Fruit fly (Drosophila melanogaster) whole organism, prepupa: ENCODE data around the gene CG6791.

Experiments used
- Blimp-1 ChIP-seq: fragments of 200-800 bp; sonication (Bioruptor generic); optimal IDR thresholded peaks from 3 replicates; lab custom pipeline; 2017; ENCODE audit warnings: missing biosample characterization, missing genetic modification characterization, mild to moderate bottlenecking, moderate library complexity, missing genetic modification reagents
- CG10669 ChIP-seq: fragments of 200-800 bp; sonication (Bioruptor generic); optimal IDR thresholded peaks from 3 replicates; lab custom pipeline; 2018; ENCODE audit warnings: missing biosample characterization, mild to moderate bottlenecking, missing genetic modification characterization, moderate library complexity
- CG11294 ChIP-seq: fragments of 200-800 bp; sonication (Bioruptor generic); IDR thresholded peaks from 2 replicates; pipeline ENCODE4 v1.3.6; 2022; ENCODE audit warnings: missing biosample characterization, missing genetic modification characterization
- CG11902 ChIP-seq: fragments of 200-800 bp; sonication (Bioruptor generic); optimal IDR thresholded peaks from 3 replicates; lab custom pipeline; 2016; ENCODE audit warnings: missing biosample characterization, missing genetic modification characterization
- CG15336 ChIP-seq: fragments of 200-800 bp; sonication (Bioruptor generic); IDR thresholded peaks from 2 replicates; pipeline ENCODE4 v1.3.6; 2022; ENCODE audit warnings: missing biosample characterization, missing genetic modification characterization
- CG1621 ChIP-seq: fragments of 200-800 bp; sonication (Bioruptor generic); optimal IDR thresholded peaks from 3 replicates; lab custom pipeline; 2018; ENCODE audit warnings: missing biosample characterization, mild to moderate bottlenecking, missing genetic modification characterization
- CG16779 ChIP-seq: fragments of 200-800 bp; sonication (Bioruptor generic); optimal IDR thresholded peaks from 3 replicates; lab custom pipeline; 2017; ENCODE audit warnings: missing biosample characterization, mild to moderate bottlenecking, missing genetic modification characterization
- CG3032 ChIP-seq: fragments of 200-800 bp; optimal IDR thresholded peaks from 2 replicates; lab custom pipeline; 2019; ENCODE audit warnings: missing biosample characterization, mild to moderate bottlenecking, missing genetic modification characterization, moderate library complexity
- CG31627 ChIP-seq: fragments of 200-800 bp; sonication (Bioruptor generic); optimal IDR thresholded peaks from 3 replicates; lab custom pipeline; 2016; ENCODE audit warnings: missing biosample characterization, missing genetic modification characterization
- CG34406 ChIP-seq: fragments of 200-800 bp; sonication (Bioruptor generic); optimal IDR thresholded peaks from 3 replicates; lab custom pipeline; 2016; ENCODE audit warnings: missing biosample characterization, missing genetic modification characterization
- CG3919 ChIP-seq: fragments of 200-800 bp; sonication (Bioruptor generic); optimal IDR thresholded peaks from 3 replicates; lab custom pipeline; 2016; ENCODE audit warnings: missing biosample characterization, missing genetic modification characterization
- CG4318 ChIP-seq: fragments of 200-800 bp; sonication (Bioruptor generic); optimal IDR thresholded peaks from 3 replicates; lab custom pipeline; 2017; ENCODE audit warnings: missing biosample characterization, mild to moderate bottlenecking, missing genetic modification characterization
- CG6163 ChIP-seq: fragments of 200-800 bp; sonication (Bioruptor generic); IDR thresholded peaks from 3 replicates; pipeline ENCODE4 v1.3.6; 2022; ENCODE audit warnings: missing biosample characterization, missing genetic modification characterization
- CG6276 ChIP-seq: fragments of 200-800 bp; sonication (Bioruptor generic); optimal IDR thresholded peaks from 2 replicates; lab custom pipeline; 2017; ENCODE audit warnings: missing biosample characterization, mild to moderate bottlenecking, missing genetic modification characterization
- CG6808 ChIP-seq: fragments of 200-800 bp; sonication (Bioruptor generic); optimal IDR thresholded peaks from 3 replicates; lab custom pipeline; 2017; ENCODE audit warnings: missing biosample characterization, missing genetic modification characterization, mild to moderate bottlenecking, moderate library complexity, missing genetic modification reagents
- CG6854 ChIP-seq: fragments of 200-800 bp; sonication (Bioruptor generic); optimal IDR thresholded peaks from 2 replicates; lab custom pipeline; 2017; ENCODE audit warnings: missing biosample characterization, mild to moderate bottlenecking, missing genetic modification characterization
- CG8632 ChIP-seq: fragments of 200-800 bp; sonication (Bioruptor generic); optimal IDR thresholded peaks from 3 replicates; lab custom pipeline; 2016; ENCODE audit warnings: missing biosample characterization, missing genetic modification characterization
- CG9139 ChIP-seq: fragments of 200-800 bp; sonication (Bioruptor generic); optimal IDR thresholded peaks from 3 replicates; lab custom pipeline; 2017; ENCODE audit warnings: missing biosample characterization, mild to moderate bottlenecking, missing genetic modification characterization
- Eip75B ChIP-seq: fragments of 200-800 bp; sonication (Bioruptor generic); optimal IDR thresholded peaks from 3 replicates; lab custom pipeline; 2016; ENCODE audit warnings: missing biosample characterization, missing genetic modification characterization
- Eip78C ChIP-seq: fragments of 200-800 bp; sonication (Bioruptor generic); peaks from one replicate; lab custom pipeline; 2016; ENCODE audit warnings: missing biosample characterization, missing genetic modification characterization
- Eip93F ChIP-seq: fragments of 200-800 bp; sonication (Bioruptor generic); optimal IDR thresholded peaks from 2 replicates; lab custom pipeline; 2016; ENCODE audit warnings: missing biosample characterization, mild to moderate bottlenecking, missing genetic modification characterization
- Ets21C ChIP-seq: fragments of 200-800 bp; sonication (Bioruptor generic); optimal IDR thresholded peaks from 3 replicates; lab custom pipeline; 2016; ENCODE audit warnings: missing biosample characterization, missing genetic modification characterization
- Ets96B ChIP-seq: fragments of 200-800 bp; optimal IDR thresholded peaks from 2 replicates; lab custom pipeline; 2019; ENCODE audit warnings: missing biosample characterization, mild to moderate bottlenecking, missing genetic modification characterization, moderate library complexity
- Hr38 ChIP-seq: sonication (Bioruptor generic); optimal IDR thresholded peaks from 2 replicates; lab custom pipeline; 2016; ENCODE audit warnings: missing biosample characterization, missing genetic modification characterization
- Hr39 ChIP-seq: fragments of 200-800 bp; sonication (Bioruptor generic); optimal IDR thresholded peaks from 2 replicates; lab custom pipeline; 2016; ENCODE audit warnings: missing biosample characterization, missing genetic modification characterization
- Hr4 ChIP-seq: fragments of 200-800 bp; sonication (Bioruptor generic); optimal IDR thresholded peaks from 3 replicates; lab custom pipeline; 2016; ENCODE audit warnings: missing biosample characterization, missing genetic modification characterization
- Lpt ChIP-seq: fragments of 200-800 bp; sonication (Bioruptor generic); optimal IDR thresholded peaks from 3 replicates; lab custom pipeline; 2016; ENCODE audit warnings: missing biosample characterization, missing genetic modification characterization
- Met ChIP-seq: fragments of 200-800 bp; sonication (Bioruptor generic); optimal IDR thresholded peaks from 3 replicates; lab custom pipeline; 2016; ENCODE audit warnings: missing biosample characterization, missing genetic modification characterization
- OdsH ChIP-seq: fragments of 200-800 bp; sonication (Bioruptor generic); optimal IDR thresholded peaks from 3 replicates; lab custom pipeline; 2016; ENCODE audit warnings: missing biosample characterization, missing genetic modification characterization
- Smox ChIP-seq: fragments of 200-800 bp; sonication (Bioruptor generic); optimal IDR thresholded peaks from 3 replicates; lab custom pipeline; 2016; ENCODE audit warnings: missing biosample characterization, missing genetic modification characterization
- Sox14 ChIP-seq: fragments of 200-800 bp; sonication (Bioruptor generic); optimal IDR thresholded peaks from 3 replicates; lab custom pipeline; 2016; ENCODE audit warnings: missing biosample characterization, missing genetic modification characterization
- achi ChIP-seq: fragments of 200-800 bp; sonication (Bioruptor generic); optimal IDR thresholded peaks from 3 replicates; lab custom pipeline; 2016; ENCODE audit warnings: missing biosample characterization, missing genetic modification characterization
- acj6 ChIP-seq: fragments of 200-800 bp; sonication (Bioruptor generic); optimal IDR thresholded peaks from 3 replicates; lab custom pipeline; 2016; ENCODE audit warnings: missing biosample characterization, missing genetic modification characterization
- cyc ChIP-seq: fragments of 200-800 bp; sonication (Bioruptor generic); optimal IDR thresholded peaks from 3 replicates; lab custom pipeline; 2016; ENCODE audit warnings: missing biosample characterization, missing genetic modification characterization
- dac ChIP-seq: fragments of 200-800 bp; sonication (Bioruptor generic); optimal IDR thresholded peaks from 2 replicates; lab custom pipeline; 2017; ENCODE audit warnings: missing biosample characterization, mild to moderate bottlenecking, missing genetic modification characterization
- esn ChIP-seq: fragments of 200-800 bp; sonication (Bioruptor generic); optimal IDR thresholded peaks from 2 replicates; lab custom pipeline; 2016; ENCODE audit warnings: missing biosample characterization, mild to moderate bottlenecking, missing genetic modification characterization, moderate library complexity
- fkh ChIP-seq: fragments of 200-800 bp; sonication (Bioruptor generic); optimal IDR thresholded peaks from 3 replicates; lab custom pipeline; 2017; ENCODE audit warnings: missing biosample characterization, mild to moderate bottlenecking, missing genetic modification characterization, moderate library complexity
- lz ChIP-seq: fragments of 200-800 bp; sonication (Bioruptor generic); optimal IDR thresholded peaks from 3 replicates; lab custom pipeline; 2016; ENCODE audit warnings: missing biosample characterization, missing genetic modification characterization
- net ChIP-seq: fragments of 200-800 bp; sonication (Bioruptor generic); optimal IDR thresholded peaks from 3 replicates; lab custom pipeline; 2016; ENCODE audit warnings: missing biosample characterization, missing genetic modification characterization
- pdm3 ChIP-seq: fragments of 200-800 bp; sonication (Bioruptor generic); optimal IDR thresholded peaks from 3 replicates; lab custom pipeline; 2016; ENCODE audit warnings: missing biosample characterization, missing genetic modification characterization
- spab ChIP-seq: fragments of 200-800 bp; sonication (Bioruptor generic); optimal IDR thresholded peaks from 2 replicates; lab custom pipeline; 2017; ENCODE audit warnings: missing biosample characterization, mild to moderate bottlenecking, missing genetic modification characterization, missing genetic modification reagents
- ss ChIP-seq, 2 experiments: fragments of 200-800 bp; sonication (Bioruptor generic); optimal IDR thresholded peaks; 2 replicates in 1 of 2; 3 replicates in 1 of 2; lab custom pipeline; 2017 to 2018; ENCODE audit warnings: mild to moderate bottlenecking in 2 of 2, missing biosample characterization in 2 of 2, missing genetic modification characterization in 2 of 2, moderate library complexity in 1 of 2
- svp ChIP-seq: fragments of 200-800 bp; sonication (Bioruptor generic); peaks from one replicate; lab custom pipeline; 2016; ENCODE audit warnings: missing biosample characterization, missing genetic modification characterization
- topi ChIP-seq: fragments of 200-800 bp; sonication (Bioruptor generic); optimal IDR thresholded peaks from 3 replicates; lab custom pipeline; 2016; ENCODE audit warnings: missing biosample characterization, missing genetic modification characterization

Gene CG6791

DNA sequence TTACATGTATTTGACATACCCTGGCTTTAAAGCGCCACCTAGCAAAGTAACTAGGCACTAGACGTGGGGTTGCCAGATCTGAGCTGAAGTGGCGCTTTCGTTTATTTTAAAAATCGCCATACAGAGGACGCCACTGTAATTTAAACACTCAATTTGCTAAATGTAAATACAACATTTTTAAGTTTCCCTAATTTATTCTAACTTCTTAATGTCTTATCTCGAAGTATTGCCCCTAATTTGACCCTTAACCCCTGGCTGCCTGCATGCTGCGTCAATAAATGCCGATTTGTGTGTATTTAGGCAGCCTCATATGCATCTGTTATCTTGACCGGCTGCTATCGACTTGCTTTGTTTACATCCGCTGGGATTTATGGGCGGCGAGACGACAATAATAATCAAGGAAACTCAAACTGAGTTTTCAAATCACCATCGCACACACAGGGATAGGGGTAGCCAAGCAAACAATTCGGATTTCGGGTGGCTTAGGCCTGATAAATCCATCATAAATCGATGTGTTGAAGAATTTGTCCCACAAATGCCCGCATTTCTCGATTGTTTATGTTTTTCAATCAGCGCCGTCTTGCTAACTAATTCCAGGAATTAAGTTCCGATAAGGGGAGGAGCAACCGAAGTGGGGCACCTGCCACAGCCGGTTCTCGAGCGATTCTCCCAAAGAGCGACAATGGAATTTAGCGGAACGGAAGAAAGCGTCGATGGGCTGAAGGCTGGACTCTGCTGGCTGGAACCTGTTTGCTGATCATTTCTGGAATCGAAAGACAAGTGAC, 23.5 kb upstream of the CG6791 start:
- TF ChIP-seq pdm3 (peak; percentile 49), CG6276 (no peak), fkh (GFP tag; lab: Kevin White, UChicago) (peak; percentile 77), Lpt (GFP tag; lab: Kevin White, UChicago) (no peak), Hr39 (GFP tag; lab: Kevin White, UChicago) (peak; percentile 69), CG6854 (GFP tag; lab: Kevin White, UChicago) (peak; percentile 31), Smox (GFP tag; lab: Kevin White, UChicago) (no peak), achi (GFP tag; lab: Kevin White, UChicago) (no peak), Eip93F (GFP tag; lab: Kevin White, UChicago) (no peak), CG6808 (GFP tag; lab: Kevin White, UChicago) (no peak), CG4318 (GFP tag; lab: Kevin White, UChicago) (no peak), CG31627 (peak; percentile 73), CG1621 (tag; lab: Kevin White, UChicago) (no peak), CG3032 (peak; percentile 5), OdsH (GFP tag; lab: Kevin White, UChicago) (peak; percentile 22), CG6163 (GFP tag; lab: Robert Waterston, UW) (no peak), CG16779 (tag; lab: Kevin White, UChicago) (no peak), Met (peak; percentile 55), CG9139 (GFP tag; lab: Kevin White, UChicago) (no peak), Ets21C (GFP tag; lab: Kevin White, UChicago) (peak; percentile 7), svp (peak; percentile 89), CG15336 (GFP tag; lab: Robert Waterston, UW) (no peak), Ets96B (tag; lab: Kevin White, UChicago) (no peak), spab (no peak), esn (GFP tag; lab: Kevin White, UChicago) (peak; percentile 57), ss (GFP tag; optimal IDR thresholded peaks at IDR 0.05; lab: Kevin White, UChicago) (no peak), net (GFP tag; lab: Kevin White, UChicago) (no peak), dac (GFP tag; lab: Kevin White, UChicago) (no peak), cyc (GFP tag; lab: Kevin White, UChicago) (peak; percentile 63), CG11294 (no peak), CG10669 (GFP tag; lab: Kevin White, UChicago) (no peak), CG11902 (peak; percentile 17), CG3919 (GFP tag; lab: Kevin White, UChicago) (peak; percentile 48), Hr38 (GFP tag; lab: Kevin White, UChicago) (no peak), Sox14 (GFP tag; lab: Kevin White, UChicago) (peak; percentile 45), CG8632 (GFP tag; lab: Kevin White, UChicago) (no peak), Eip75B (no peak), CG34406 (GFP tag; lab: Kevin White, UChicago) (no peak), lz (GFP tag; lab: Kevin White, UChicago) (peak; percentile 52), Blimp-1 (GFP tag; lab: Kevin White, UChicago) (no peak), topi (GFP tag; lab: Kevin White, UChicago) (peak; percentile 43), acj6 (GFP tag; lab: Kevin White, UChicago) (peak; percentile 36), Eip78C (GFP tag; lab: Kevin White, UChicago) (peak; percentile 69), Hr4 (GFP tag; lab: Kevin White, UChicago) (no peak)
